Fruit fly (Drosophila melanogaster): ENCODE results near the gene CG33189.

DNA sequence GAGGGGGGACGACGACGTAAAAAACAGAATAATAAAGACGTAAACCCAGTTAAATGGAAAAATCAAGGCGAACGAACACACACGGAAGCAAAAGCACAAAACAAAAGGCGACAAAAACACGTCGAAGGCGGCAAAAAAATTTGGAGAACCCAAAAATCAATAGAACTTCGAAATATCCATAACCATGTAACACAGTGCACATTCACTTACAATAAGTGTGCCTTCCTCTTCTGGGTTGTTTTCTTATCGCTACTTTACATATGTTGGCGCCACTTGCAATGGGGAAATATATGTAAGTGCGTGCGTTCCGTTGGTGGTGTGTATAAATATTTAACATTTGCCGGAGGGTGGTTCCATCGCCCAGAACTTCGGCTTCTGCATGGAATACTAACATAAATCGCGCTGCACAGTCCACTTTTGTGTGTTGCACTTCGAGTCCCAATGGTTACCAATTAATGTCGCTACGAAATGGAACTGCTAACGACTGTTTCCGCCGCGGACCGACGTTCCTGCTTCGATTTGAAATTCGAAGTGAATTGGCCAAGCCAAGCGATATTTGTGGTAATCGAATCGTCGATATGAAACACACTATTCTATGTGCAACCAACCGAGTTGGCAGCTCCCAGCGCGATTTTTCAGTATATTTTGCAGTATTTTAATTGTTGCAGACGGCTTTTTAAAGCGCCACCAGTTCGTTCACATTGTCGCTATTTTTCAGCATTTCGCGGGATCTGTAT, 33.3 kb downstream of the CG33189 start, which contains the start of the genes CG9801 and Nasp:
- TF ChIP-seq CG32121 (GFP tag; IDR thresholded peaks at IDR 0.05) (no peak), EcR (GFP tag; optimal IDR thresholded peaks at IDR 0.05) (no peak), CG17806 (tag; optimal IDR thresholded peaks at IDR 0.05) (no peak)

Measured in whole organism, pupa.